Worm (Caenorhabditis elegans) whole organism, L2 larva: ENCODE results near the gene fbxa-4.

Source experiments
- F13H6.1 ChIP-seq: sonication (generic microtip); optimal IDR thresholded peaks from 2 replicates; lab custom pipeline; 2016; ENCODE audit warnings: missing genetic modification characterization, missing compliant biosample characterization
- R02D3.7 ChIP-seq: fragments of 150-350 bp; optimal IDR thresholded peaks from 2 replicates; lab custom pipeline; 2014; ENCODE audit warnings: missing biosample characterization, missing genetic modification characterization
- Y55F3AM.14 ChIP-seq: fragments of 200-800 bp; sonication (Bioruptor generic); optimal IDR thresholded peaks from 2 replicates; lab custom pipeline; 2018; ENCODE audit warnings: mild to moderate bottlenecking, missing genetic modification characterization, missing compliant biosample characterization
- ZK546.5 ChIP-seq: sonication (generic microtip); optimal IDR thresholded peaks from 2 replicates; lab custom pipeline; 2017; ENCODE audit warnings: missing biosample characterization, missing genetic modification characterization
- alr-1 ChIP-seq: fragments of 150-350 bp; optimal IDR thresholded peaks from 2 replicates; lab custom pipeline; 2014; ENCODE audit warnings: missing biosample characterization, missing genetic modification characterization
- ama-1 ChIP-seq: fragments of 150-350 bp; optimal IDR thresholded peaks from 2 replicates; lab custom pipeline; 2018; ENCODE audit warnings: inconsistent platforms
- blmp-1 ChIP-seq: sonication (generic microtip); optimal IDR thresholded peaks from 2 replicates; lab custom pipeline; 2017; ENCODE audit warnings: missing genetic modification characterization, mild to moderate bottlenecking, missing compliant biosample characterization, antibody characterized with exemption, moderate library complexity; ENCODE audit not compliant: insufficient read depth
- ceh-82 ChIP-seq: fragments of 150-350 bp; optimal IDR thresholded peaks from 2 replicates; lab custom pipeline; 2014; ENCODE audit warnings: missing biosample characterization, missing genetic modification characterization
- dmd-4 ChIP-seq: sonication (generic microtip); optimal IDR thresholded peaks from 2 replicates; lab custom pipeline; 2017; ENCODE audit warnings: missing biosample characterization, missing genetic modification characterization
- egl-27 ChIP-seq: sonication (generic microtip); optimal IDR thresholded peaks from 3 replicates; lab custom pipeline; 2017; ENCODE audit warnings: missing biosample characterization, missing genetic modification reagents, missing genetic modification characterization
- elt-1 ChIP-seq: fragments of 150-350 bp; optimal IDR thresholded peaks from 2 replicates; lab custom pipeline; 2014; ENCODE audit warnings: missing biosample characterization, missing genetic modification characterization
- elt-3 ChIP-seq: sonication (generic microtip); optimal IDR thresholded peaks from 2 replicates; lab custom pipeline; 2017; ENCODE audit warnings: missing biosample characterization, missing genetic modification characterization
- fos-1 ChIP-seq: fragments of 150-350 bp; optimal IDR thresholded peaks from 2 replicates; lab custom pipeline; 2014; ENCODE audit warnings: missing biosample characterization, missing genetic modification characterization
- gmeb-1 ChIP-seq: fragments of 150-350 bp; optimal IDR thresholded peaks from 2 replicates; lab custom pipeline; 2014; ENCODE audit warnings: missing biosample characterization, missing genetic modification characterization
- lin-11 ChIP-seq: fragments of 150-350 bp; sonication (generic microtip); optimal IDR thresholded peaks from 2 replicates; lab custom pipeline; 2014; ENCODE audit warnings: missing biosample characterization, missing genetic modification characterization, inconsistent platforms, mixed read lengths
- lin-13 ChIP-seq: fragments of 150-350 bp; optimal IDR thresholded peaks from 2 replicates; lab custom pipeline; 2014; ENCODE audit warnings: missing biosample characterization, missing genetic modification reagents, missing genetic modification characterization
- lsy-2 ChIP-seq, 2 experiments: fragments of 150-350 bp in 1 of 2; sonication (generic microtip) in 1 of 2; optimal IDR thresholded peaks; 2 replicates each; lab custom pipeline; 2014 to 2017; ENCODE audit warnings: missing biosample characterization in 2 of 2, missing genetic modification characterization in 2 of 2
- mbf-1 ChIP-seq: sonication (generic microtip); optimal IDR thresholded peaks from 2 replicates; lab custom pipeline; 2017; ENCODE audit warnings: missing biosample characterization, missing genetic modification characterization
- mdl-1 ChIP-seq, 2 experiments: fragments of 150-350 bp in 1 of 2; sonication (generic microtip) in 1 of 2; optimal IDR thresholded peaks; 2 replicates each; lab custom pipeline; 2017; ENCODE audit warnings: missing biosample characterization in 2 of 2, missing genetic modification characterization in 2 of 2
- nhr-12 ChIP-seq: fragments of 150-350 bp; optimal IDR thresholded peaks from 2 replicates; lab custom pipeline; 2014; ENCODE audit warnings: missing biosample characterization, missing genetic modification characterization
- nhr-129 ChIP-seq: fragments of 150-350 bp; optimal IDR thresholded peaks from 2 replicates; lab custom pipeline; 2014; ENCODE audit warnings: missing biosample characterization, missing genetic modification characterization
- nhr-23 ChIP-seq: fragments of 150-350 bp; optimal IDR thresholded peaks from 2 replicates; lab custom pipeline; 2014; ENCODE audit warnings: missing biosample characterization, missing genetic modification reagents, missing genetic modification characterization
- nhr-237 ChIP-seq: fragments of 150-350 bp; optimal IDR thresholded peaks from 2 replicates; lab custom pipeline; 2014; ENCODE audit warnings: missing biosample characterization, missing genetic modification characterization
- nhr-6 ChIP-seq: fragments of 150-350 bp; optimal IDR thresholded peaks from 2 replicates; lab custom pipeline; 2014; ENCODE audit warnings: missing biosample characterization, missing genetic modification characterization
- nhr-77 ChIP-seq: fragments of 150-350 bp; optimal IDR thresholded peaks from 2 replicates; lab custom pipeline; 2014; ENCODE audit warnings: missing biosample characterization, missing genetic modification characterization
- peb-1 ChIP-seq: fragments of 150-350 bp; optimal IDR thresholded peaks from 2 replicates; lab custom pipeline; 2014; ENCODE audit warnings: missing biosample characterization, missing genetic modification characterization
- sem-4 ChIP-seq: fragments of 150-350 bp; optimal IDR thresholded peaks from 2 replicates; lab custom pipeline; 2014; ENCODE audit warnings: missing biosample characterization, missing genetic modification reagents, missing genetic modification characterization
- skn-1 ChIP-seq: sonication (generic microtip); optimal IDR thresholded peaks from 2 replicates; lab custom pipeline; 2017; ENCODE audit warnings: missing biosample characterization, missing genetic modification characterization
- sma-3 ChIP-seq: sonication (generic microtip); optimal IDR thresholded peaks from 2 replicates; lab custom pipeline; 2016; ENCODE audit warnings: missing genetic modification reagents, missing genetic modification characterization, missing compliant biosample characterization
- sma-9 ChIP-seq, 2 experiments: fragments of 150-350 bp in 1 of 2; sonication (generic microtip) in 1 of 2; optimal IDR thresholded peaks; 2 replicates each; lab custom pipeline; 2014 to 2016; ENCODE audit warnings: missing genetic modification characterization in 2 of 2, mild to moderate bottlenecking in 1 of 2, missing biosample characterization in 1 of 2, missing compliant biosample characterization in 1 of 2, missing genetic modification reagents in 1 of 2, moderate library complexity in 1 of 2
- snpc-4 ChIP-seq: fragments of 150-350 bp; optimal IDR thresholded peaks from 2 replicates; lab custom pipeline; 2014; ENCODE audit warnings: missing biosample characterization, missing genetic modification characterization
- unc-39 ChIP-seq: fragments of 150-350 bp; optimal IDR thresholded peaks from 2 replicates; lab custom pipeline; 2014; ENCODE audit warnings: missing biosample characterization, missing genetic modification characterization
- unc-62 ChIP-seq: fragments of 150-350 bp; optimal IDR thresholded peaks from 2 replicates; lab custom pipeline; 2014; ENCODE audit warnings: missing biosample characterization, missing genetic modification reagents, missing genetic modification characterization
- zag-1 ChIP-seq: fragments of 150-350 bp; optimal IDR thresholded peaks from 2 replicates; lab custom pipeline; 2014; ENCODE audit warnings: missing biosample characterization, missing genetic modification characterization
- ztf-1 ChIP-seq: fragments of 200-800 bp; sonication (Bioruptor generic); conservative IDR thresholded peaks from 2 replicates; pipeline ENCODE4 v1.3.6; 2022; ENCODE audit warnings: missing genetic modification characterization, missing compliant biosample characterization
- ztf-4 ChIP-seq: fragments of 150-350 bp; optimal IDR thresholded peaks from 2 replicates; lab custom pipeline; 2014; ENCODE audit warnings: missing biosample characterization, missing genetic modification characterization

Gene fbxa-4

ce11 chrII:2435566-2435965, 20.2 kb upstream of the fbxa-4 start:
- TF ChIP-seq alr-1 (tag; lab: Kevin White, UChicago) (no peak), mdl-1 (tag; optimal IDR thresholded peaks at IDR 0.05; lab: Kevin White, UChicago) (no peak), egl-27 (tag; lab: Kevin White, UChicago) (no peak), lin-11 (no peak), blmp-1 (tag; lab: Kevin White, UChicago) (peak; percentile 73)

- TF ChIP-seq zag-1 (tag; lab: Kevin White, UChicago) (no peak), elt-1 (tag; lab: Kevin White, UChicago) (no peak), ama-1 (lab: Kevin White, UChicago) (no peak), unc-39 (tag; lab: Kevin White, UChicago) (no peak), R02D3.7 (tag; lab: Kevin White, UChicago) (no peak), nhr-237 (tag; lab: Kevin White, UChicago) (no peak), nhr-6 (tag; lab: Kevin White, UChicago) (no peak), nhr-77 (tag; lab: Kevin White, UChicago) (no peak), fos-1 (tag; lab: Kevin White, UChicago) (no peak), lsy-2 (tag; optimal IDR thresholded peaks at IDR 0.05; lab: Kevin White, UChicago) (no peak), mdl-1 (tag; optimal IDR thresholded peaks at IDR 0.05; lab: Kevin White, UChicago) (no peak), ZK546.5 (no peak), ztf-4 (tag; lab: Kevin White, UChicago) (no peak), gmeb-1 (no peak), mbf-1 (tag; lab: Kevin White, UChicago) (no peak), dmd-4 (tag; lab: Kevin White, UChicago) (no peak), elt-3 (tag; lab: Kevin White, UChicago) (no peak), snpc-4 (tag; lab: Kevin White, UChicago) (no peak)
These were observed 16.6 kb upstream of the fbxa-4 start, which contains the start of gene ceh-86 for ce11 chrII:2431972-2432371. TSS of gene ceh-86 (minus strand) at chrII:2432072.

- TF ChIP-seq mbf-1 (tag; lab: Kevin White, UChicago) (no peak), lin-11 (no peak), lin-13 (GFP tag; lab: Kevin White, UChicago) (no peak), elt-1 (tag; lab: Kevin White, UChicago) (no peak)
These were observed 7.1 kb upstream of the fbxa-4 start for ce11 chrII:2422427-2422826.

ce11 chrII:2421905-2422304, 6.6 kb upstream of the fbxa-4 start, which contains the start of gene F42G2.2:
TSS of gene F42G2.2 (plus strand) at chrII:2422205.
- TF ChIP-seq nhr-129 (tag; lab: Kevin White, UChicago) (no peak), skn-1 (tag; lab: Kevin White, UChicago) (no peak), nhr-12 (no peak), alr-1 (tag; lab: Kevin White, UChicago) (no peak), nhr-23 (no peak), ztf-1 (GFP tag; lab: Robert Waterston, UW) (no peak), unc-39 (tag; lab: Kevin White, UChicago) (no peak), ZK546.5 (no peak), ztf-4 (tag; lab: Kevin White, UChicago) (no peak), sem-4 (tag; lab: Kevin White, UChicago) (no peak), nhr-77 (tag; lab: Kevin White, UChicago) (no peak), unc-62 (no peak), sma-9 (GFP tag; optimal IDR thresholded peaks at IDR 0.05; lab: Kevin White, UChicago) (no peak), sma-9 (tag; optimal IDR thresholded peaks at IDR 0.05; lab: Kevin White, UChicago) (no peak), peb-1 (tag; lab: Kevin White, UChicago) (no peak), blmp-1 (tag; lab: Kevin White, UChicago) (no peak), snpc-4 (tag; lab: Kevin White, UChicago) (no peak), F13H6.1 (tag; lab: Kevin White, UChicago) (no peak), lin-11 (no peak), R02D3.7 (tag; lab: Kevin White, UChicago) (no peak)

ce11 chrII:2421185-2421584, 5.9 kb upstream of the fbxa-4 start:
- TF ChIP-seq Y55F3AM.14 (GFP tag; lab: Kevin White, UChicago) (no peak), egl-27 (tag; lab: Kevin White, UChicago) (no peak), ceh-82 (no peak), sma-3 (no peak)
